Worm (Caenorhabditis elegans) whole organism, early embryonic: ENCODE data around the gene sru-9.
"Not testable (repeated sequence)": the region's sequence is repeated elsewhere in the genome, so short reads cannot be mapped to it uniquely, and the experiment has no call there.

Experiments
- B0310.2 ChIP-seq: sonication (generic microtip); optimal IDR thresholded peaks from 2 replicates; lab custom pipeline; 2016; ENCODE audit warnings: mild to moderate bottlenecking, missing genetic modification characterization, missing compliant biosample characterization
- F13C5.2 ChIP-seq: sonication (generic microtip); optimal IDR thresholded peaks from 2 replicates; lab custom pipeline; 2017; ENCODE audit warnings: mild to moderate bottlenecking, missing genetic modification characterization, inconsistent platforms, missing compliant biosample characterization
- aly-1 ChIP-seq: sonication (generic microtip); optimal IDR thresholded peaks from 2 replicates; lab custom pipeline; 2016; ENCODE audit warnings: missing genetic modification characterization, missing compliant biosample characterization
- ama-1 ChIP-seq: fragments of 150-350 bp; optimal IDR thresholded peaks from 2 replicates; lab custom pipeline; 2014
- ceh-13 ChIP-seq: fragments of 200-800 bp; sonication (Bioruptor generic); optimal IDR thresholded peaks from 2 replicates; lab custom pipeline; 2018; ENCODE audit warnings: mild to moderate bottlenecking, missing genetic modification characterization, missing compliant biosample characterization
- ceh-36 ChIP-seq: sonication (generic microtip); optimal IDR thresholded peaks from 2 replicates; lab custom pipeline; 2016; ENCODE audit warnings: missing genetic modification characterization, inconsistent platforms, missing compliant biosample characterization
- ets-7 ChIP-seq: sonication (generic microtip); optimal IDR thresholded peaks from 2 replicates; lab custom pipeline; 2016; ENCODE audit warnings: missing genotype, missing genetic modification characterization, missing compliant biosample characterization
- flt-1 ChIP-seq: fragments of 200-800 bp; sonication (Bioruptor generic); IDR thresholded peaks from 2 replicates; pipeline ENCODE4 v1.3.6; 2022; ENCODE audit warnings: missing genetic modification characterization, missing compliant biosample characterization
- hmbx-1 ChIP-seq: sonication (generic microtip); optimal IDR thresholded peaks from 2 replicates; lab custom pipeline; 2016; ENCODE audit warnings: mild to moderate bottlenecking, missing genetic modification characterization, missing compliant biosample characterization
- hmg-4 ChIP-seq: fragments of 200-800 bp; sonication (Bioruptor generic); optimal IDR thresholded peaks from 2 replicates; lab custom pipeline; 2018; ENCODE audit warnings: mild to moderate bottlenecking, missing genetic modification characterization, missing compliant biosample characterization
- hnd-1 ChIP-seq: sonication (generic microtip); optimal IDR thresholded peaks from 2 replicates; lab custom pipeline; 2016; ENCODE audit warnings: missing genetic modification characterization, missing compliant biosample characterization
- pes-1 ChIP-seq: fragments of 200-800 bp; sonication (Bioruptor generic); IDR thresholded peaks from 2 replicates; pipeline ENCODE4 v1.3.6; 2022; ENCODE audit warnings: missing genetic modification reagents, missing genetic modification characterization, missing compliant biosample characterization
- scrt-1 ChIP-seq: fragments of 200-800 bp; sonication (Bioruptor generic); IDR thresholded peaks from 2 replicates; pipeline ENCODE4 v1.3.6; 2022; ENCODE audit warnings: missing genetic modification characterization, missing compliant biosample characterization
- sea-1 ChIP-seq: fragments of 200-800 bp; sonication (Bioruptor generic); conservative IDR thresholded peaks from 2 replicates; pipeline ENCODE4 v1.3.6; 2022; ENCODE audit warnings: missing genetic modification characterization, missing compliant biosample characterization
- tbx-11 ChIP-seq: fragments of 200-800 bp; sonication (Bioruptor generic); IDR thresholded peaks from 2 replicates; pipeline ENCODE4 v1.3.6; 2022; ENCODE audit warnings: missing genetic modification characterization, missing compliant biosample characterization
- tbx-37 ChIP-seq: fragments of 200-800 bp; sonication (Bioruptor generic); conservative IDR thresholded peaks from 2 replicates; pipeline ENCODE4 v1.3.6; 2022; ENCODE audit warnings: missing genetic modification reagents, missing genetic modification characterization, missing compliant biosample characterization
- tra-4 ChIP-seq: sonication (generic microtip); optimal IDR thresholded peaks from 2 replicates; lab custom pipeline; 2017; ENCODE audit warnings: missing genetic modification characterization, missing compliant biosample characterization

The sru-9 gene

DNA sequence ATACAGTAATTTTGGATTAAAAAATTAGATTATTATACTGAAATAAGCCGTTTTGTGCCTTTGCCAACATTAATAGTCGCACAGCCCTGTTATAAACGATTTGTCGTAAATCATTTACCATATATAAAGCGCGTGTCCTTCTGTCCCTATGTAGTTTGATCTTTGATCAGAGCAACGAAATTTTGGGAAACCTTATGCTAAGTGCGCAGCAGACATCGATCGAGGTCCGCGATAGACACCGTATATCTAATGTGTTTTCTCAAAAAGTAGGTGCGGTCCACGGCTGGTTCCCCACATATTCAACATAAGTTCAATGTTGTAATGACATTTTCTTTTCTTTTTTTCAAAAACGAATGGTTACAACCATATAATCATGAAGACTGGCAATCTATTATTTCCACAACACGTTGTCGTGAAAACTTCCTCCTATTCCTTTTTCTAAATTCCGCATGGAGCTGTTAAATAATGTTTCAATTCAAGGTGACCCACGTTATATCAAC lies at the start of gene sru-9:
Gene sru-9, plus strand, starts transcription at position 450 of the 500 bp plus-strand sequence.
- not testable (repeated sequence) for TF ChIP-seq tra-4 (tag; lab: Kevin White, UChicago); tbx-37 (GFP tag; lab: Robert Waterston, UW); hnd-1 (tag; lab: Kevin White, UChicago)

DNA sequence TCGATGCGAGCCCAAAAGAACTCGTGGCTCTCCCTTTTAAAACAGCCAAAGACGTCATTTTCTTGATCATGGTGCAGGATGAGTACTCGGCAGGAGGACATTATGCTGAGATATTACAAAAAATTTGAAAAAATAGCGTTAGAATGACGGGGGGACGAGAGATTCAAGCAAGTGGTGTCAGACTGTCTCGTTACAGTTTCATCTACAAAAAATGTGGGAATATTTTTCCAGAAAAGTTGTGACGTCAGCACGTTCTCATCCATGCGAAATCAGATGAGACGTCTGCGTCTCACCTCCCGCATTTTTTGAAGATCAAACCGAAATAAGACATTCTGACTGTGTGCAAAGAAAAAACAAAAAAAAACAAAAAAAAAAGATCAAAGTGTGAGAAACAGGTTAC lies 48.6 kb upstream of the sru-9 start, which contains the start of gene rsd-2:
Gene rsd-2, minus strand, starts transcription at position 101 of the 400 bp plus-strand sequence.
- TF ChIP-seq hmg-4 (GFP tag; lab: Kevin White, UChicago) (no peak), scrt-1 (no peak), sea-1 (GFP tag; lab: Robert Waterston, UW) (no peak), F13C5.2 (tag; lab: Kevin White, UChicago) (no peak), pes-1 (GFP tag; lab: Robert Waterston, UW) (no peak)

DNA sequence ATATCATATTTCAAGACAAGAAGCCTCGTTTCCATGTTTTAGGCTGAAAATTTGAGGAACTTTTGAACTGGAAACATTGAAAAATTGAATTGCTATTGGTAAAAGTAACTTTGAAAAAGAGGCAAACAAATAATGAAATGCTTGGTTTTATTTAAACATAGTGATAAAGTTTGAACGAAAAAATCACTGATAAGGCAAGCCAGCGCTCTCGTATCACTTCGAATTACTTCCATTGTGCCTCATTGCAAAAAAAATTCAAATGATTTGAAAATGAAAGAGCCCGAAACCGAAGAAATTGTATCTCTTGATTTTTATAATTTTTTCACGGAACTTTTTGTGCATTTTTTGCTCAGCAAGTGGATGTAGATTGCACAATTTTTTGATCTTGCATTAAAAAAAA lies 40.6 kb upstream of the sru-9 start, which contains the start of gene F52G2.3:
Gene F52G2.3, minus strand, starts transcription at position 43 of the 400 bp plus-strand sequence.
- no peak for TF ChIP-seq flt-1
- TF ChIP-seq tra-4 (tag; lab: Kevin White, UChicago), result no peak
- no peak for TF ChIP-seq hmbx-1 (tag; lab: Kevin White, UChicago)
- no peak for TF ChIP-seq hmg-4 (GFP tag; lab: Kevin White, UChicago)
- TF ChIP-seq ceh-13 (GFP tag; lab: Kevin White, UChicago), result no peak
- TF ChIP-seq B0310.2, result no peak
- no peak for TF ChIP-seq sea-1 (GFP tag; lab: Robert Waterston, UW)
- no peak for TF ChIP-seq ceh-36 (tag; lab: Kevin White, UChicago)

DNA sequence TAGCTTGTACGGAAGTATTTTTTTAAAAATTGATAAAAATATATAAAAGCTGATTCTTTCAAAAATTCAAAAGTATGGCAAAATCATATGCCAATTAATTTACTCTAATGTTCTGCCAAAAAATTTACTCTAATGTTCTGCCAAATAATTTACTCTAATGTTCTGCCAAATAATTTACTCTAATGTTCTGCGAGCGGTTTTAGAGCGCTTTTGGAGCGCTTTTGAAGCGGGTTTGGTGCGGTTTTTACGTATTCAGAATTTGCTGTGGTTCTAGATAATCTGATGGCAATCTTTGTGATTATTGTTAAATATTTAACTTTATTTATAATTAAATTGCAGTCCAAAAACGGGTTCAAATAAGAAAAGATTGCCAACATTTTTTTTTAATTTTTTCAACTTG lies 39.4 kb upstream of the sru-9 start:
- TF ChIP-seq hmbx-1 (tag; lab: Kevin White, UChicago) (peak; percentile 21), scrt-1 (no peak), B0310.2 (no peak), ets-7 (tag; lab: Kevin White, UChicago) (no peak), sea-1 (GFP tag; lab: Robert Waterston, UW) (no peak), F13C5.2 (tag; lab: Kevin White, UChicago) (peak; percentile 30)

DNA sequence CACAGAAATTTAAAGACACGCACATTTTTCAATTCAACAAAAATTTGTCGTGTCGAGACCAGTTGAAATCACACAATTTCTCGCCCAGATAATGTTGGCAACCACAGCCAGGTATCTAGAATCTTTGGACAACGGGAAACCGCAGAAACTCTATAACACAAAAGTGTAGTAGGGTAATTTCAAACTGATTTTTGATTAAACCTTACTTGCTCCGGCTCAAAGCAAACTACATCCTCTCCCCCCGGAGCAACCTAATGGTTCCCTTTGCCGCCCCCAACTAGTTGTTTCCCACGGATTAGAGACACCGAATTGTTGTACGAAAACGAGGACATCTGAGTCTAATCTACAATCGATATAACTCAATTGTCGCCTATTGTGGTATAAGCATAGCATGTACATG lies 34.4 kb upstream of the sru-9 start:
- TF ChIP-seq sea-1 (GFP tag; lab: Robert Waterston, UW) (no peak), tra-4 (tag; lab: Kevin White, UChicago) (no peak), hnd-1 (tag; lab: Kevin White, UChicago) (no peak), tbx-37 (GFP tag; lab: Robert Waterston, UW) (no peak), B0310.2 (no peak), ama-1 (lab: Kevin White, UChicago) (no peak), pes-1 (GFP tag; lab: Robert Waterston, UW) (no peak), aly-1 (tag; lab: Kevin White, UChicago) (no peak), ceh-36 (tag; lab: Kevin White, UChicago) (no peak), flt-1 (no peak), hmbx-1 (tag; lab: Kevin White, UChicago) (no peak), tbx-11 (GFP tag; lab: Robert Waterston, UW) (no peak), F13C5.2 (tag; lab: Kevin White, UChicago) (no peak), scrt-1 (no peak), ets-7 (tag; lab: Kevin White, UChicago) (no peak), hmg-4 (GFP tag; lab: Kevin White, UChicago) (no peak), ceh-13 (GFP tag; lab: Kevin White, UChicago) (no peak)

DNA sequence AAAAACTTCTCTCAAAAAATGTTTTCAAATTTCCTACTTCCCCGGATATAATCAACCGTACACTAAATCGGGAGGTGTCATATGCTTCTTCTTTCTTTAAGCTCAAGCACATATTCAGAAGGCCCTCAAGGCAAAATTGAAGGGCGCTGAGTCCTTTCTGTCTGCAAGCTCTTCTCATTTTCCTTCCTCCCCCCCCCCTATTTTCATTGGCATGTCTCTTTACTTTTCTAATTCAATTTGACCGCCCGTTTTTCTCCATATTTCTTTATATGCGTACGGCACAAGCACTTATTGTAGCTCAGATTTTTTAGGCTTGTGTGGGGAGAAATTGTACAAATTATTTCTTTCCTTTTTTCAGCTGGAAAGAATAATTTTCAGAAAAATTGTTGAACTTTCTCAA lies 33.3 kb upstream of the sru-9 start:
- no peak for TF ChIP-seq aly-1 (tag; lab: Kevin White, UChicago)
- TF ChIP-seq sea-1 (GFP tag; lab: Robert Waterston, UW), result no peak
- TF ChIP-seq ceh-36 (tag; lab: Kevin White, UChicago), result no peak
- no peak for TF ChIP-seq hmbx-1 (tag; lab: Kevin White, UChicago)
- TF ChIP-seq hnd-1 (tag; lab: Kevin White, UChicago), result no peak
- TF ChIP-seq ama-1 (lab: Kevin White, UChicago), result no peak
- TF ChIP-seq tbx-37 (GFP tag; lab: Robert Waterston, UW), result no peak
- no peak for TF ChIP-seq hmg-4 (GFP tag; lab: Kevin White, UChicago)
- TF ChIP-seq B0310.2, result no peak
- TF ChIP-seq flt-1, result no peak
- TF ChIP-seq tbx-11 (GFP tag; lab: Robert Waterston, UW), result no peak
- no peak for TF ChIP-seq ceh-13 (GFP tag; lab: Kevin White, UChicago)
- TF ChIP-seq tra-4 (tag; lab: Kevin White, UChicago), result no peak
- TF ChIP-seq pes-1 (GFP tag; lab: Robert Waterston, UW), result no peak
- TF ChIP-seq ets-7 (tag; lab: Kevin White, UChicago), result no peak
- no peak for TF ChIP-seq F13C5.2 (tag; lab: Kevin White, UChicago)
- no peak for TF ChIP-seq scrt-1

DNA sequence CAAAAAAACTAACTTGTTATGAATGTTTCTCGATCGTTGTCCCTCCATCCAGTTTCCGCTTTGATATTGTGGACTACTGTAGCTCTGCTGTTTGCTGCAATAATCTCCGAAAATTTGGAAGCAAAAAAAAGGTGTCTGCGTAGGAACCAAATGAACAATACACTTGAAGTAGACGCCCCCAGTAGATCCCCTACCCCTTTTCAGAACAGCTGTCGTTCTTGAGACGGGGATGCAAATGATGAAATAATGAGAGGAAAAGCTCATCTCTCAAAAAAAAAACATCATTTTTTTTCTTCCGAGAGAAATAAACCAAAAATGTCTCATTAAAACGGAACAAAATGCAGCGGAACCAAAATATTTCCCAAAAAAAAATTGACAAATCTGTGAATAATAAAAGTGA lies 31.4 kb upstream of the sru-9 start:
- TF ChIP-seq scrt-1 (no peak), hmbx-1 (tag; lab: Kevin White, UChicago) (no peak), ama-1 (lab: Kevin White, UChicago) (no peak), ets-7 (tag; lab: Kevin White, UChicago) (no peak), tbx-37 (GFP tag; lab: Robert Waterston, UW) (no peak), hnd-1 (tag; lab: Kevin White, UChicago) (no peak), B0310.2 (no peak), ceh-36 (tag; lab: Kevin White, UChicago) (no peak), tra-4 (tag; lab: Kevin White, UChicago) (no peak), hmg-4 (GFP tag; lab: Kevin White, UChicago) (no peak), pes-1 (GFP tag; lab: Robert Waterston, UW) (no peak), flt-1 (no peak), F13C5.2 (tag; lab: Kevin White, UChicago) (no peak), aly-1 (tag; lab: Kevin White, UChicago) (no peak)
